ENCODE assay signal across 2 worm cellular contexts in the genomic region with DNA sequence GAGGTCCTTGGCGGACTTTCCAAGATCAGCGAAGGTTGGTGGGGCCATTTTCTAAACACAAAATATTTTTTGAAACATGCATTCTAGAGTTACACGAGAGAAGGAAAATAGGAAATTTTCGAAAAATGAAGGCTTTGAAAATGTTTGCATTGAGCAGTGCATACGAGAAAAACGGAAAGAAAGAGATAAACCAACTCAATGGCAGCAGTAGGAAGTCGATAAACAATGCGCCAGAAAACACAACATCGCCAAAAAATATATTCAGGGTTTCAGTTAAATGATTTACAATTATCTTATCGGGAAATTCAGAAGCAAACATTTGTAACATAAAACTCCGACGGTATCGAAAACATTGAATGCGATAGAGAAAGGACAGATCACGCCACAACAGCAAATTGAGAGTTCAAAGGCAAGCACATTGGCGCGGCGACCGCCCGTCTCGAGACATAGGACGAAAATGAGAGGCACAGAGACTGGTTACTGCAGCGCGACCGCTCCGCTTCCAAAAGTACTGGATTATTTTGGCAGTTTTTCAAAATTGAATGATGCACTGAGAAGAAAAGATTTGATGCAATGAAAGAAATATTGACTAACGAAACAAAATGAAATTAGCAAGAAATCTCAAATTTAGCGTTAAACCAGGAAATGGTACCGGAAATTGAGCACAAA.
TF ChIP-seq lines count a peak whose summit lies in the region.

Gene vdac-1, minus strand, starts transcription at position 51 of the 669 bp plus-strand sequence.
Gene R05G6.5, plus strand, starts transcription at position 527 of the 669 bp plus-strand sequence.

TF ChIP-seq in whole organism, L1 larva, 84 proteins besides CTCF, POLR2A, EP300 and RAD21 (continued from another document):
- TF ChIP-seq xbp-1 (tag; optimal IDR thresholded peaks at IDR 0.05; lab: Kevin White, UChicago) (peak; percentile 83), tlp-1 (tag; optimal IDR thresholded peaks at IDR 0.05; lab: Kevin White, UChicago) (no peak), hlh-17 (GFP tag; optimal IDR thresholded peaks at IDR 0.05; lab: Kevin White, UChicago; ENCODE audit: borderline replicate concordance) (no peak), skn-1 (tag; optimal IDR thresholded peaks at IDR 0.05; lab: Kevin White, UChicago) (peak; percentile 63), zip-4 (GFP tag; optimal IDR thresholded peaks at IDR 0.05; lab: Kevin White, UChicago) (no peak), unc-98 (GFP tag; IDR thresholded peaks at IDR 0.05; lab: Robert Waterston, UW) (no peak), egl-27 (tag; optimal IDR thresholded peaks at IDR 0.05; lab: Kevin White, UChicago) (peak in 1 of 2 experiments; percentile 33), dpl-1 (GFP tag; optimal IDR thresholded peaks at IDR 0.05; lab: Kevin White, UChicago) (peak; percentile 89 to 92 (median 92)), ceh-8 (GFP tag; optimal IDR thresholded peaks at IDR 0.05; lab: Kevin White, UChicago) (no peak), ceh-82 (tag; optimal IDR thresholded peaks at IDR 0.05; lab: Kevin White, UChicago) (peak; percentile 42 to 93 (median 70)), alr-1 (tag; optimal IDR thresholded peaks at IDR 0.05; lab: Kevin White, UChicago; ENCODE audit: borderline replicate concordance) (no peak), zag-1 (tag; optimal IDR thresholded peaks at IDR 0.05; lab: Kevin White, UChicago) (no peak), pqm-1 (tag; optimal IDR thresholded peaks at IDR 0.05; lab: Kevin White, UChicago) (peak; percentile 67), mep-1 (tag; optimal IDR thresholded peaks at IDR 0.05; lab: Kevin White, UChicago) (peak; percentile 54), lin-39 (tag; optimal IDR thresholded peaks at IDR 0.05; lab: Kevin White, UChicago) (no peak), ces-1 (GFP tag; optimal IDR thresholded peaks at IDR 0.05; lab: Kevin White, UChicago) (no peak), irx-1 (tag; optimal IDR thresholded peaks at IDR 0.05; lab: Kevin White, UChicago) (no peak), nhr-77 (tag; optimal IDR thresholded peaks at IDR 0.05; lab: Kevin White, UChicago) (peak; percentile 90), nhr-71 (tag; optimal IDR thresholded peaks at IDR 0.05; lab: Kevin White, UChicago) (peak; percentile 95), ceh-88 (GFP tag; IDR thresholded peaks at IDR 0.05; lab: Robert Waterston, UW) (peak; percentile 49; the same call in 1 of the 2 replicates), C04F5.9 (tag; optimal IDR thresholded peaks at IDR 0.05; lab: Kevin White, UChicago) (no peak), grh-1 (GFP tag; IDR thresholded peaks at IDR 0.05; lab: Robert Waterston, UW) (peak; percentile 77), snu-23 (GFP tag; optimal IDR thresholded peaks at IDR 0.05; lab: Kevin White, UChicago) (peak; percentile 93)

TF ChIP-seq in whole organism, L4 larva, 104 proteins besides CTCF, POLR2A, EP300 and RAD21 (continued from another document):
- TF ChIP-seq dve-1 (tag; optimal IDR thresholded peaks at IDR 0.05; lab: Kevin White, UChicago; ENCODE audit: insufficient read depth), result peak; percentile 90
- TF ChIP-seq nhr-6 (tag; optimal IDR thresholded peaks at IDR 0.05; lab: Kevin White, UChicago), result peak; percentile 89
